Fruit fly (Drosophila melanogaster): ENCODE measurements around the gene CG11597.
A peak's percentile ranks its signal among the peaks of the same experiment; 100 is the strongest.

The CG11597 gene

dm6 chr3L:11795440-11795983 is 26.6 kb downstream of the CG11597 start, which contains the start of gene Klp68D:
TSS of gene Klp68D (plus strand) at chr3L:11795614.
- TF ChIP-seq kay (GFP tag; ENCODE audit: borderline replicate concordance) (peak; percentile 48), cic (GFP tag; optimal IDR thresholded peaks at IDR 0.05) (no peak), bab1 (GFP tag; optimal IDR thresholded peaks at IDR 0.05) (peak; percentile 34), CG7101 (tag; optimal IDR thresholded peaks at IDR 0.05) (no peak)

dm6 chr3L:11793233-11793800 is 28.8 kb downstream of the CG11597 start, which contains the start of the genes twy and CG10907:
TSS of gene twy (minus strand) at chr3L:11793283.
TSS of gene CG10907 (plus strand) at chr3L:11793514.
- TF ChIP-seq CG7045 (GFP tag; optimal IDR thresholded peaks at IDR 0.05) (no peak), bab1 (GFP tag; optimal IDR thresholded peaks at IDR 0.05) (no peak), CG5204 (GFP tag; optimal IDR thresholded peaks at IDR 0.05) (no peak), Clk (GFP tag; optimal IDR thresholded peaks at IDR 0.05) (no peak), CG14711 (tag; optimal IDR thresholded peaks at IDR 0.05) (no peak), cnc (optimal IDR thresholded peaks at IDR 0.05) (no peak), CG12768 (GFP tag; optimal IDR thresholded peaks at IDR 0.05) (no peak), tj (GFP tag; optimal IDR thresholded peaks at IDR 0.05) (no peak), pad (GFP tag; optimal IDR thresholded peaks at IDR 0.05) (no peak), CG7101 (tag; optimal IDR thresholded peaks at IDR 0.05) (no peak), CG33017 (tag; optimal IDR thresholded peaks at IDR 0.05) (no peak), Crg-1 (GFP tag; optimal IDR thresholded peaks at IDR 0.05) (no peak), ovo (GFP tag; optimal IDR thresholded peaks at IDR 0.05) (no peak)

dm6 chr3L:11789773-11790172 is 32.3 kb downstream of the CG11597 start, which contains the start of gene Pi3K68D:
TSS of gene Pi3K68D (minus strand) at chr3L:11790013.
- TF ChIP-seq cic (GFP tag; optimal IDR thresholded peaks at IDR 0.05) (no peak), kay (GFP tag; ENCODE audit: borderline replicate concordance) (peak; percentile 93), CG5204 (GFP tag; optimal IDR thresholded peaks at IDR 0.05) (no peak), CG7101 (tag; optimal IDR thresholded peaks at IDR 0.05) (peak; percentile 15), bab1 (GFP tag; optimal IDR thresholded peaks at IDR 0.05) (peak; percentile 36), CG1620 (GFP tag; optimal IDR thresholded peaks at IDR 0.05) (peak; percentile 4), toe (GFP tag; optimal IDR thresholded peaks at IDR 0.05) (peak; percentile 13), Hr96 (GFP tag; optimal IDR thresholded peaks at IDR 0.05) (no peak)

- TF ChIP-seq CG11617 (GFP tag; optimal IDR thresholded peaks at IDR 0.05) (no peak), tj (GFP tag; optimal IDR thresholded peaks at IDR 0.05) (peak; percentile 11), cic (GFP tag; optimal IDR thresholded peaks at IDR 0.05) (peak; percentile 99), Mnt (GFP tag; optimal IDR thresholded peaks at IDR 0.05) (peak; percentile 17), CG7045 (GFP tag; optimal IDR thresholded peaks at IDR 0.05) (no peak), pad (GFP tag; optimal IDR thresholded peaks at IDR 0.05) (peak; percentile 57), kay (GFP tag; ENCODE audit: borderline replicate concordance) (peak; percentile 90)
Observed at dm6 chr3L:11788936-11789352, 33.1 kb downstream of the CG11597 start.

- TF ChIP-seq Hr96 (GFP tag; optimal IDR thresholded peaks at IDR 0.05) (peak; percentile 7), toe (GFP tag; optimal IDR thresholded peaks at IDR 0.05) (no peak), pad (GFP tag; optimal IDR thresholded peaks at IDR 0.05) (no peak), Clk (GFP tag; optimal IDR thresholded peaks at IDR 0.05) (no peak), CG5204 (GFP tag; optimal IDR thresholded peaks at IDR 0.05) (no peak), cic (GFP tag; optimal IDR thresholded peaks at IDR 0.05) (no peak), kay (GFP tag; ENCODE audit: borderline replicate concordance) (no peak), ovo (GFP tag; optimal IDR thresholded peaks at IDR 0.05) (peak; percentile 50), CG7101 (tag; optimal IDR thresholded peaks at IDR 0.05) (peak; percentile 23), CG12768 (GFP tag; optimal IDR thresholded peaks at IDR 0.05) (peak; percentile 42), CG14711 (tag; optimal IDR thresholded peaks at IDR 0.05) (no peak), CG1620 (GFP tag; optimal IDR thresholded peaks at IDR 0.05) (no peak), CG7045 (GFP tag; optimal IDR thresholded peaks at IDR 0.05) (peak; percentile 39), Crg-1 (GFP tag; optimal IDR thresholded peaks at IDR 0.05) (no peak), tj (GFP tag; optimal IDR thresholded peaks at IDR 0.05) (no peak), cnc (optimal IDR thresholded peaks at IDR 0.05) (no peak), CG33017 (tag; optimal IDR thresholded peaks at IDR 0.05) (no peak), CG11617 (GFP tag; optimal IDR thresholded peaks at IDR 0.05) (peak; percentile 19)
Observed at dm6 chr3L:11788195-11788594, 33.9 kb downstream of the CG11597 start.

dm6 chr3L:11785291-11785690 is 36.8 kb downstream of the CG11597 start:
- TF ChIP-seq CG14711 (tag; optimal IDR thresholded peaks at IDR 0.05) (peak; percentile 66), pad (GFP tag; optimal IDR thresholded peaks at IDR 0.05) (no peak), Mnt (GFP tag; optimal IDR thresholded peaks at IDR 0.05) (no peak), toe (GFP tag; optimal IDR thresholded peaks at IDR 0.05) (peak; percentile 40), Clk (GFP tag; optimal IDR thresholded peaks at IDR 0.05) (no peak), CG11617 (GFP tag; optimal IDR thresholded peaks at IDR 0.05) (no peak), CG1620 (GFP tag; optimal IDR thresholded peaks at IDR 0.05) (no peak), cic (GFP tag; optimal IDR thresholded peaks at IDR 0.05) (no peak), tj (GFP tag; optimal IDR thresholded peaks at IDR 0.05) (no peak), bab1 (GFP tag; optimal IDR thresholded peaks at IDR 0.05) (no peak), kay (GFP tag; ENCODE audit: borderline replicate concordance) (no peak), CG33017 (tag; optimal IDR thresholded peaks at IDR 0.05) (peak; percentile 71), CG5204 (GFP tag; optimal IDR thresholded peaks at IDR 0.05) (no peak), cnc (optimal IDR thresholded peaks at IDR 0.05) (no peak), CG7045 (GFP tag; optimal IDR thresholded peaks at IDR 0.05) (peak; percentile 16), CG12768 (GFP tag; optimal IDR thresholded peaks at IDR 0.05) (peak; percentile 32), CG7101 (tag; optimal IDR thresholded peaks at IDR 0.05) (peak; percentile 33), Hr96 (GFP tag; optimal IDR thresholded peaks at IDR 0.05) (no peak), ovo (GFP tag; optimal IDR thresholded peaks at IDR 0.05) (no peak), Crg-1 (GFP tag; optimal IDR thresholded peaks at IDR 0.05) (no peak)
